Worm (Caenorhabditis elegans): ENCODE measurements around the gene grd-9.

DNA sequence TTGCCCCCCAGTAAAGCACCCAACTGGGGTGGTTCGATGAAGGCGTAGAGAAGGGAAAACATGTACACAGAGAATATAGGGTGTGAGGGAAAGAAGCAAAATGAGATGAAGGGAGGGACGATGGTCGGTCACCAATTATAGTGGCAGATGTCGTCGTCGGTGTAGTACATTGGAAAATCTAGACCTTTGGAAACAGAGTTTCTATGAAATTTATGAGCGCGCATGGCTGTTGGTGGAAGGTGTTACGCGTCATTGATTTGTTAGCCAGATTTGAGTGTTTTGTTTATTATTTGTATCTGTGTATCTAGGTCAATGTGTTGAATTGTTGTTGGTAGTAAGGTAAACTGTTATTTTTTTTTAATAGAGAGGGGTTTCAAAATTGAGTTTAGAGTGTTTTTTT is 48.4 kb upstream of the grd-9 start:
- TF ChIP-seq nhr-76 (tag; optimal IDR thresholded peaks at IDR 0.05) = no peak
- TF ChIP-seq nhr-77 (tag; optimal IDR thresholded peaks at IDR 0.05) = no peak
- no peak for TF ChIP-seq fkh-10 (GFP tag; optimal IDR thresholded peaks at IDR 0.05)
- TF ChIP-seq pqm-1 (tag; optimal IDR thresholded peaks at IDR 0.05) = no peak
- no peak for TF ChIP-seq unc-62 (GFP tag; optimal IDR thresholded peaks at IDR 0.05)
- no peak for TF ChIP-seq tbx-2 (tag; optimal IDR thresholded peaks at IDR 0.05)
- no peak for TF ChIP-seq egl-27 (tag; optimal IDR thresholded peaks at IDR 0.05)
- no peak for TF ChIP-seq lin-39 (tag; optimal IDR thresholded peaks at IDR 0.05)
- no peak for TF ChIP-seq ztf-11 (tag; optimal IDR thresholded peaks at IDR 0.05)
- TF ChIP-seq R02D3.7 (tag; optimal IDR thresholded peaks at IDR 0.05) = no peak
- TF ChIP-seq nhr-12 (tag; optimal IDR thresholded peaks at IDR 0.05) = no peak
- TF ChIP-seq ztf-4 (tag; optimal IDR thresholded peaks at IDR 0.05) = no peak
